Worm (Caenorhabditis elegans): ENCODE data around the gene F54F2.14.

DNA sequence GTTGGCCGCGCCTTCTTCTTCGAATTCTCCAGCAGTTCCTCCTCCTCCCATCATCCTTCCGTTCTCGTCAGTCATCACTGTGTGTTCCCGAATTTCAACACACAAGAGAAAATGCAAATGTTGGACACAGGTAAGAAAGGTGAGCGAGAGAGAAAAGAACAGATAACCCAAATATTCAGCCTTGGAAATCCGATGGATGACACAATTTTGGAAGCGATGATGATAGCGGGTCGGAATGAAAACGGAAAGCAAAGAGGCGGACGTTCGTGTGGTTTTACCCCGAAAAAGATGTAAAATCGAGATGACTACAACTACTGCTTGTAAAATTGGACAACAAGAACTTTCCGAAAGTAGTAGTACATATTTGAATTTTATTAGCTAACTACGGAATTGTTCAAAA, 48.5 kb downstream of the F54F2.14 start:
- TF ChIP-seq tbx-37 (GFP tag; conservative IDR thresholded peaks at IDR 0.05) = no peak
- no peak for TF ChIP-seq ets-7 (tag; optimal IDR thresholded peaks at IDR 0.05)
- TF ChIP-seq B0310.2 (tag; optimal IDR thresholded peaks at IDR 0.05) = no peak
- TF ChIP-seq ama-1 (optimal IDR thresholded peaks at IDR 0.05) = no peak
- no peak for TF ChIP-seq F13C5.2 (tag; optimal IDR thresholded peaks at IDR 0.05)
- no peak for TF ChIP-seq flt-1 (GFP tag; IDR thresholded peaks at IDR 0.05)
- no peak for TF ChIP-seq sea-1 (GFP tag; conservative IDR thresholded peaks at IDR 0.05)
- TF ChIP-seq scrt-1 (GFP tag; IDR thresholded peaks at IDR 0.05) = no peak
- no peak for TF ChIP-seq hnd-1 (tag; optimal IDR thresholded peaks at IDR 0.05)
- TF ChIP-seq hmbx-1 (tag; optimal IDR thresholded peaks at IDR 0.05) = no peak
- no peak for TF ChIP-seq pes-1 (GFP tag; IDR thresholded peaks at IDR 0.05)
- TF ChIP-seq ceh-36 (tag; optimal IDR thresholded peaks at IDR 0.05) = no peak

Measured in whole organism, early embryonic.